Worm (Caenorhabditis elegans) whole organism, young adult: ENCODE measurements around the gene col-170.

ENCODE experiments used
- D2030.7 ChIP-seq: fragments of 200-800 bp; sonication (Bioruptor generic); IDR thresholded peaks from 2 replicates; pipeline ENCODE4 v1.3.6; 2022; ENCODE audit warnings: missing genetic modification reagents, missing genetic modification characterization, missing compliant biosample characterization
- attf-5 ChIP-seq: fragments of 200-800 bp; sonication (Bioruptor generic); optimal IDR thresholded peaks from 2 replicates; lab custom pipeline; 2018; ENCODE audit warnings: mild to moderate bottlenecking, missing genetic modification characterization, missing compliant biosample characterization
- ccch-3 ChIP-seq: fragments of 200-800 bp; sonication (Bioruptor generic); optimal IDR thresholded peaks from 2 replicates; lab custom pipeline; 2018; ENCODE audit warnings: mild to moderate bottlenecking, missing genetic modification characterization, missing compliant biosample characterization
- ceh-27 ChIP-seq: fragments of 200-800 bp; sonication (Bioruptor generic); optimal IDR thresholded peaks from 2 replicates; lab custom pipeline; 2018; ENCODE audit warnings: mild to moderate bottlenecking, missing genetic modification characterization, moderate library complexity, missing compliant biosample characterization
- dpff-1 ChIP-seq: sonication (generic microtip); optimal IDR thresholded peaks from 2 replicates; lab custom pipeline; 2017; ENCODE audit warnings: mild to moderate bottlenecking, missing genetic modification characterization, missing compliant biosample characterization
- ets-4 ChIP-seq: fragments of 200-800 bp; sonication (Bioruptor generic); optimal IDR thresholded peaks from 2 replicates; lab custom pipeline; 2018; ENCODE audit warnings: mild to moderate bottlenecking, missing genetic modification characterization, missing compliant biosample characterization
- hlh-26 ChIP-seq: fragments of 200-800 bp; sonication (Bioruptor generic); conservative IDR thresholded peaks from 2 replicates; pipeline ENCODE4 v1.3.6; 2022; ENCODE audit warnings: missing genetic modification reagents, missing genetic modification characterization, missing compliant biosample characterization
- lag-1 ChIP-seq: fragments of 200-800 bp; sonication (Bioruptor generic); IDR thresholded peaks from 2 replicates; pipeline ENCODE4 v1.3.6; 2022; ENCODE audit warnings: missing genetic modification reagents, missing genetic modification characterization, missing compliant biosample characterization
- lsy-27 ChIP-seq: sonication (generic microtip); optimal IDR thresholded peaks from 2 replicates; lab custom pipeline; 2017; ENCODE audit warnings: missing genetic modification characterization, mild to moderate bottlenecking, missing compliant biosample characterization, antibody characterized with exemption, missing genotype, borderline replicate concordance; ENCODE audit not compliant: insufficient read depth
- nfya-1 ChIP-seq: sonication (generic microtip); optimal IDR thresholded peaks from 2 replicates; lab custom pipeline; 2017; ENCODE audit warnings: antibody characterized with exemption, missing compliant biosample characterization, missing genetic modification characterization, borderline replicate concordance; ENCODE audit not compliant: insufficient read depth
- nhr-120 ChIP-seq: fragments of 200-800 bp; sonication (Bioruptor generic); IDR thresholded peaks from 2 replicates; pipeline ENCODE4 v1.3.6; 2022; ENCODE audit warnings: missing genetic modification characterization, missing compliant biosample characterization
- nhr-80 ChIP-seq: sonication (generic microtip); optimal IDR thresholded peaks from 2 replicates; lab custom pipeline; 2016; ENCODE audit warnings: missing genetic modification characterization, missing compliant biosample characterization
- snpc-4 ChIP-seq, 5 experiments: fragments of 150-350 bp in 1 of 5; sonication (generic microtip) in 4 of 5; optimal IDR thresholded peaks; 2 replicates each; lab custom pipeline; 2014 to 2018; ENCODE audit warnings: missing genetic modification characterization in 5 of 5, missing biosample characterization in 3 of 5, antibody characterized with exemption in 2 of 5, mild to moderate bottlenecking in 2 of 5, missing compliant biosample characterization in 2 of 5, missing genotype in 2 of 5, moderate library complexity in 2 of 5, missing genetic modification reagents in 1 of 5
- ztf-22 ChIP-seq: fragments of 200-800 bp; sonication (Bioruptor generic); optimal IDR thresholded peaks from 2 replicates; lab custom pipeline; 2018; ENCODE audit warnings: mild to moderate bottlenecking, missing genetic modification characterization, moderate library complexity, missing compliant biosample characterization

DNA sequence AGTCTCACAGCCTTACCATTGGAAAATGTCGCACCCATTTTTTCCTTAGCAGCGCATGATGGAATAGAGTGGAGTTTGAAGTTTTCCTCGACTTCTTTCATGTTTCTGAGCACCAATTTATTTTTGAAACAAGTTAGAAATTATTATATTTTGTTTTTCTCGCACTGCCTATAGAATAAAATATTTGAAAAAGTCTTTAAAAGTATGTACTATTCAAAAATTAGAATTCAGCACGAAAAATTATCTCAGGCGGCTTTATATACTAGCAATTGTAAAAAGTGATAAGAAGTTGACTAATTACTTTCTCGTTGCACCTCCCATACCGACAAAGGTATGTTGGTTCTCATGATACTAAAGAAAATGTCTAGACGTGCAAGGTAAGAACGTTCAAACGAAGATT lies 15.5 kb downstream of the col-170 start, which contains the start of gene C03B1.9:
- no peak for TF ChIP-seq ccch-3 (GFP tag; lab: Kevin White, UChicago)
- TF ChIP-seq nhr-80 (tag; lab: Kevin White, UChicago): no peak
- TF ChIP-seq dpff-1 (tag; lab: Kevin White, UChicago): no peak
- TF ChIP-seq lag-1 (GFP tag; lab: Robert Waterston, UW): no peak
- no peak for TF ChIP-seq hlh-26
- no peak for TF ChIP-seq ztf-22 (GFP tag; lab: Kevin White, UChicago)
- TF ChIP-seq nhr-120: no peak
- TF ChIP-seq attf-5 (GFP tag; lab: Kevin White, UChicago): no peak
- no peak for TF ChIP-seq ets-4 (GFP tag; lab: Kevin White, UChicago)
- no peak for TF ChIP-seq lsy-27 (tag; lab: Kevin White, UChicago)
- no peak for TF ChIP-seq D2030.7 (GFP tag; lab: Robert Waterston, UW)
- no peak for TF ChIP-seq ceh-27 (GFP tag; lab: Kevin White, UChicago)
- TF ChIP-seq snpc-4 (GFP tag; optimal IDR thresholded peaks at IDR 0.05; lab: Kevin White, UChicago): no peak
- TF ChIP-seq snpc-4 (tag; optimal IDR thresholded peaks at IDR 0.05; lab: Kevin White, UChicago): no peak
- no peak for TF ChIP-seq nfya-1 (tag; lab: Kevin White, UChicago)
